Fruit fly (Drosophila melanogaster) whole organism, embryonic: Measurements from ENCODE around the gene ETHR.

Experiments used
- Bteb2 ChIP-seq: fragments of 200-800 bp; sonication (Bioruptor generic); optimal IDR thresholded peaks from 2 replicates; lab custom pipeline; 2016; ENCODE audit warnings: missing biosample characterization, missing genetic modification characterization
- CG10366 ChIP-seq: fragments of 200-800 bp; sonication (Bioruptor generic); IDR thresholded peaks from 2 replicates; pipeline ENCODE4 v1.3.6; 2022; ENCODE audit warnings: missing biosample characterization, missing genetic modification characterization
- CG10565 ChIP-seq: fragments of 200-800 bp; sonication (Bioruptor generic); optimal IDR thresholded peaks from 3 replicates; lab custom pipeline; 2016; ENCODE audit warnings: missing biosample characterization, mild to moderate bottlenecking, missing genetic modification characterization
- CG11696 ChIP-seq: fragments of 200-800 bp; sonication (Bioruptor generic); IDR thresholded peaks from 2 replicates; pipeline ENCODE4 v1.3.6; 2022; ENCODE audit warnings: missing biosample characterization, missing genetic modification characterization
- CG13123 ChIP-seq: fragments of 200-800 bp; sonication (Bioruptor generic); optimal IDR thresholded peaks from 2 replicates; lab custom pipeline; 2016; ENCODE audit warnings: missing biosample characterization, missing genetic modification characterization
- CG15601 ChIP-seq: fragments of 200-800 bp; sonication (Bioruptor generic); optimal IDR thresholded peaks from 3 replicates; lab custom pipeline; 2019; ENCODE audit warnings: missing biosample characterization, mild to moderate bottlenecking, missing genetic modification characterization, moderate library complexity
- CG17328 ChIP-seq: fragments of 200-800 bp; sonication (Bioruptor generic); IDR thresholded peaks from 2 replicates; pipeline ENCODE4 v1.3.6; 2022; ENCODE audit warnings: missing biosample characterization, missing genetic modification characterization
- CG4282 ChIP-seq: fragments of 200-800 bp; sonication (Bioruptor generic); optimal IDR thresholded peaks from 2 replicates; lab custom pipeline; 2016; ENCODE audit warnings: missing biosample characterization, missing genetic modification characterization
- CG4730 ChIP-seq: fragments of 200-800 bp; sonication (Bioruptor generic); IDR thresholded peaks from 2 replicates; pipeline ENCODE4 v1.3.6; 2022; ENCODE audit warnings: missing biosample characterization, missing genetic modification characterization
- CG6854 ChIP-seq: fragments of 200-800 bp; sonication (Bioruptor generic); optimal IDR thresholded peaks from 3 replicates; lab custom pipeline; 2017; ENCODE audit warnings: missing biosample characterization, mild to moderate bottlenecking, missing genetic modification characterization
- CG7357 ChIP-seq: fragments of 200-800 bp; sonication (Bioruptor generic); IDR thresholded peaks from 3 replicates; pipeline ENCODE4 v1.3.6; 2022; ENCODE audit warnings: missing biosample characterization, missing genetic modification characterization
- CG7372 ChIP-seq: fragments of 200-800 bp; sonication (Bioruptor generic); IDR thresholded peaks from 2 replicates; pipeline ENCODE4 v1.3.6; 2022; ENCODE audit warnings: missing biosample characterization, missing genetic modification characterization
- CG9609 ChIP-seq: fragments of 200-800 bp; sonication (Bioruptor generic); optimal IDR thresholded peaks from 3 replicates; lab custom pipeline; 2016; ENCODE audit warnings: missing biosample characterization, missing genetic modification characterization
- CG9932 ChIP-seq: fragments of 200-800 bp; sonication (Bioruptor generic); IDR thresholded peaks from 2 replicates; pipeline ENCODE4 v1.3.6; 2022; ENCODE audit warnings: missing biosample characterization, missing genetic modification characterization
- D19B ChIP-seq: fragments of 200-800 bp; sonication (Bioruptor generic); optimal IDR thresholded peaks from 2 replicates; lab custom pipeline; 2017; ENCODE audit warnings: missing biosample characterization, mild to moderate bottlenecking, missing genetic modification characterization
- Eip74EF ChIP-seq, 2 experiments: fragments of 200-800 bp in 1 of 2; fragments of >200 bp in 1 of 2; sonication (Bioruptor generic) in 1 of 2; optimal IDR thresholded peaks; 2 replicates each; lab custom pipeline; 2017 to 2019; ENCODE audit warnings: missing biosample characterization in 2 of 2, missing genetic modification characterization in 2 of 2, mild to moderate bottlenecking in 1 of 2, moderate library complexity in 1 of 2
- Ets97D ChIP-seq: fragments of 200-800 bp; sonication (Bioruptor generic); optimal IDR thresholded peaks from 3 replicates; lab custom pipeline; 2016; ENCODE audit warnings: missing biosample characterization, missing genetic modification characterization
- HLH3B ChIP-seq: fragments of 200-800 bp; sonication (Bioruptor generic); IDR thresholded peaks from 2 replicates; pipeline ENCODE4 v1.3.6; 2022; ENCODE audit warnings: missing biosample characterization, missing genetic modification characterization
- Hmr ChIP-seq: fragments of 200-800 bp; sonication (Bioruptor generic); optimal IDR thresholded peaks from 3 replicates; lab custom pipeline; 2017; ENCODE audit warnings: mild to moderate bottlenecking, missing biosample characterization, missing genetic modification reagents, missing genetic modification characterization
- Hr51 ChIP-seq, 2 experiments: fragments of 200-800 bp; sonication (Bioruptor generic); optimal IDR thresholded peaks; 2 replicates in 1 of 2; 3 replicates in 1 of 2; lab custom pipeline; 2016 to 2018; ENCODE audit warnings: missing biosample characterization in 2 of 2, missing genetic modification characterization in 2 of 2, mild to moderate bottlenecking in 1 of 2, moderate library complexity in 1 of 2
- Lpt ChIP-seq: fragments of >200 bp; optimal IDR thresholded peaks from 2 replicates; lab custom pipeline; 2018; ENCODE audit warnings: missing biosample characterization, missing genetic modification characterization
- MESR4 ChIP-seq: fragments of 200-800 bp; sonication (Bioruptor generic); optimal IDR thresholded peaks from 2 replicates; lab custom pipeline; 2018; ENCODE audit warnings: missing biosample characterization, mild to moderate bottlenecking, missing genetic modification characterization, moderate library complexity
- NC2β ChIP-seq: fragments of 200-800 bp; sonication (Bioruptor generic); optimal IDR thresholded peaks from 2 replicates; lab custom pipeline; 2016; ENCODE audit warnings: missing biosample characterization, missing genetic modification characterization
- NK7.1 ChIP-seq: fragments of 200-800 bp; sonication (Bioruptor generic); optimal IDR thresholded peaks from 3 replicates; lab custom pipeline; 2016; ENCODE audit warnings: missing biosample characterization, missing genetic modification characterization
- Vsx1 ChIP-seq: fragments of 200-800 bp; sonication (Bioruptor generic); optimal IDR thresholded peaks from 2 replicates; lab custom pipeline; 2017; ENCODE audit warnings: missing biosample characterization, mild to moderate bottlenecking, missing genetic modification characterization, missing genetic modification reagents
- ap ChIP-seq: fragments of 200-800 bp; sonication (Bioruptor generic); IDR thresholded peaks from 2 replicates; pipeline ENCODE4 v1.3.6; 2022; ENCODE audit warnings: missing biosample characterization, missing genetic modification characterization
- br ChIP-seq: fragments of >200 bp; optimal IDR thresholded peaks from 2 replicates; lab custom pipeline; 2017
- caup ChIP-seq: fragments of 200-800 bp; sonication (Bioruptor generic); optimal IDR thresholded peaks from 3 replicates; lab custom pipeline; 2017; ENCODE audit warnings: missing biosample characterization, mild to moderate bottlenecking, missing genetic modification characterization, moderate library complexity; ENCODE audit not compliant: severe bottlenecking
- cg ChIP-seq: fragments of 200-800 bp; sonication (Bioruptor generic); optimal IDR thresholded peaks from 3 replicates; lab custom pipeline; 2019; ENCODE audit warnings: missing biosample characterization, mild to moderate bottlenecking, missing genetic modification characterization, moderate library complexity
- crol ChIP-seq: fragments of 200-800 bp; sonication (Bioruptor generic); IDR thresholded peaks from 2 replicates; pipeline ENCODE4 v1.3.6; 2022; ENCODE audit warnings: missing biosample characterization, missing genetic modification characterization
- danr ChIP-seq: fragments of 200-800 bp; sonication (Bioruptor generic); IDR thresholded peaks from 2 replicates; pipeline ENCODE4 v1.3.6; 2022; ENCODE audit warnings: missing biosample characterization, missing genetic modification characterization
- disco-r ChIP-seq: fragments of 200-800 bp; sonication (Bioruptor generic); optimal IDR thresholded peaks from 2 replicates; lab custom pipeline; 2016; ENCODE audit warnings: missing biosample characterization, missing genetic modification characterization
- grau ChIP-seq: fragments of 200-800 bp; optimal IDR thresholded peaks from 3 replicates; lab custom pipeline; 2019; ENCODE audit warnings: missing biosample characterization, mild to moderate bottlenecking, missing genetic modification characterization, moderate library complexity
- jumu ChIP-seq: fragments of 200-800 bp; sonication (Bioruptor generic); optimal IDR thresholded peaks from 3 replicates; lab custom pipeline; 2016; ENCODE audit warnings: missing biosample characterization, missing genetic modification characterization
- lab ChIP-seq: fragments of 200-800 bp; sonication (Bioruptor generic); optimal IDR thresholded peaks from 3 replicates; lab custom pipeline; 2017; ENCODE audit warnings: missing biosample characterization, missing genetic modification characterization, mild to moderate bottlenecking, moderate library complexity, missing genetic modification reagents
- lilli ChIP-seq: fragments of 200-800 bp; sonication (Bioruptor generic); optimal IDR thresholded peaks from 3 replicates; lab custom pipeline; 2016; ENCODE audit warnings: missing biosample characterization, missing genetic modification characterization
- lmd ChIP-seq: fragments of 200-800 bp; sonication (Bioruptor generic); IDR thresholded peaks from 2 replicates; pipeline ENCODE4 v1.3.6; 2022; ENCODE audit warnings: missing biosample characterization, missing genetic modification characterization
- maf-S ChIP-seq: fragments of 200-800 bp; sonication (Bioruptor generic); optimal IDR thresholded peaks from 2 replicates; lab custom pipeline; 2016; ENCODE audit warnings: missing biosample characterization, missing genetic modification characterization
- nau ChIP-seq: fragments of 200-800 bp; sonication (Bioruptor generic); optimal IDR thresholded peaks from 3 replicates; lab custom pipeline; 2017; ENCODE audit warnings: missing biosample characterization, mild to moderate bottlenecking, missing genetic modification characterization, missing genetic modification reagents
- pfk ChIP-seq: fragments of 200-800 bp; sonication (Bioruptor generic); optimal IDR thresholded peaks from 2 replicates; lab custom pipeline; 2018; ENCODE audit warnings: missing biosample characterization, mild to moderate bottlenecking, missing genetic modification characterization, moderate library complexity
- ranshi ChIP-seq: fragments of 200-800 bp; sonication (Bioruptor generic); IDR thresholded peaks from 2 replicates; pipeline ENCODE4 v1.3.6; 2022; ENCODE audit warnings: missing biosample characterization, missing genetic modification characterization
- sc ChIP-seq, 3 experiments: fragments of >200 bp in 2 of 3; fragments of 200-800 bp in 1 of 3; sonication (Bioruptor generic) in 1 of 3; optimal IDR thresholded peaks; 2 replicates in 2 of 3; 3 replicates in 1 of 3; lab custom pipeline; 2017; ENCODE audit warnings: mild to moderate bottlenecking in 1 of 3, missing biosample characterization in 1 of 3, missing genetic modification characterization in 1 of 3, missing genetic modification reagents in 1 of 3
- scrt ChIP-seq: fragments of 200-800 bp; sonication (Bioruptor generic); optimal IDR thresholded peaks from 2 replicates; lab custom pipeline; 2018; ENCODE audit warnings: missing biosample characterization, mild to moderate bottlenecking, missing genetic modification characterization, moderate library complexity
- sens ChIP-seq: fragments of 200-800 bp; sonication (Bioruptor generic); peaks from one replicate; lab custom pipeline; 2016; ENCODE audit warnings: missing biosample characterization, missing genetic modification characterization
- tgo ChIP-seq: fragments of 200-800 bp; sonication (Bioruptor generic); IDR thresholded peaks from 3 replicates; pipeline ENCODE4 v1.3.6; 2022; ENCODE audit warnings: missing biosample characterization, missing genetic modification characterization
- tll ChIP-seq, 2 experiments: fragments of 200-800 bp in 1 of 2; fragments of >200 bp in 1 of 2; sonication (Bioruptor generic) in 1 of 2; optimal IDR thresholded peaks; 2 replicates each; lab custom pipeline; 2017 to 2019; ENCODE audit warnings: missing biosample characterization in 2 of 2, missing genetic modification characterization in 2 of 2, mild to moderate bottlenecking in 1 of 2, moderate library complexity in 1 of 2
- twi ChIP-seq: fragments of 200-800 bp; optimal IDR thresholded peaks from 2 replicates; lab custom pipeline; 2019; ENCODE audit warnings: missing biosample characterization, mild to moderate bottlenecking, missing genetic modification characterization, moderate library complexity
- vnd ChIP-seq: fragments of 200-800 bp; sonication (Bioruptor generic); IDR thresholded peaks from 3 replicates; pipeline ENCODE4 v1.3.6; 2022; ENCODE audit warnings: missing biosample characterization, missing genetic modification characterization; ENCODE audit not compliant: partially characterized antibody
- wdn ChIP-seq: fragments of 200-800 bp; sonication (Bioruptor generic); IDR thresholded peaks from 2 replicates; pipeline ENCODE4 v1.3.6; 2022; ENCODE audit warnings: missing biosample characterization, missing genetic modification characterization
- zen ChIP-seq: fragments of 200-800 bp; sonication (Bioruptor generic); optimal IDR thresholded peaks from 3 replicates; lab custom pipeline; 2018; ENCODE audit warnings: missing biosample characterization, mild to moderate bottlenecking, missing genetic modification characterization, moderate library complexity

Gene ETHR

dm6 chr3R:21223453-21224057 lies 23.3 kb upstream of the ETHR start, which contains the start of the genes CG3337 and Nelf-A (continued):
- TF ChIP-seq wdn (GFP tag; lab: Robert Waterston, UW) (no peak), grau (tag; lab: Kevin White, UChicago) (peak; percentile 65), HLH3B (GFP tag; lab: Robert Waterston, UW) (peak; percentile 37), CG9609 (GFP tag; lab: Kevin White, UChicago) (peak; percentile 80), twi (tag; lab: Kevin White, UChicago) (peak; percentile 36), CG4730 (GFP tag; lab: Robert Waterston, UW) (no peak), CG4282 (GFP tag; lab: Kevin White, UChicago) (peak; percentile 82), CG7357 (GFP tag; lab: Robert Waterston, UW) (no peak), CG10366 (GFP tag; lab: Robert Waterston, UW) (peak; percentile 55), CG11696 (no peak), nau (no peak), CG13123 (GFP tag; lab: Kevin White, UChicago) (peak; percentile 43), Eip74EF (GFP tag; optimal IDR thresholded peaks at IDR 0.05; lab: Kevin White, UChicago) (no peak), zen (tag; lab: Kevin White, UChicago) (peak; percentile 45), crol (GFP tag; lab: Robert Waterston, UW) (no peak), maf-S (GFP tag; lab: Kevin White, UChicago) (peak; percentile 55), br (lab: Kevin White, UChicago) (no peak), caup (GFP tag; lab: Kevin White, UChicago) (peak; percentile 81), vnd (GFP tag; lab: Robert Waterston, UW) (peak; percentile 69), scrt (no peak), CG17328 (GFP tag; lab: Robert Waterston, UW) (no peak), D19B (GFP tag; lab: Kevin White, UChicago) (no peak), NC2β (peak; percentile 73), Lpt (GFP tag; lab: Kevin White, UChicago) (no peak), sc (optimal IDR thresholded peaks at IDR 0.05; lab: Kevin White, UChicago) (no peak), sc (GFP tag; optimal IDR thresholded peaks at IDR 0.05; lab: Kevin White, UChicago) (no peak), ap (GFP tag; lab: Robert Waterston, UW) (no peak), Hr51 (GFP tag; optimal IDR thresholded peaks at IDR 0.05; lab: Kevin White, UChicago) (peak in 1 of 2 experiments; percentile 81), CG10565 (GFP tag; lab: Kevin White, UChicago) (no peak), CG15601 (no peak), CG6854 (GFP tag; lab: Kevin White, UChicago) (no peak), Ets97D (GFP tag; lab: Kevin White, UChicago) (peak; percentile 91), NK7.1 (GFP tag; lab: Kevin White, UChicago) (peak; percentile 51), lab (GFP tag; lab: Kevin White, UChicago) (no peak), CG7372 (GFP tag; lab: Robert Waterston, UW) (0 out of 2 replicates have a peak, but pooled peaks have one; percentile 48), tll (GFP tag; optimal IDR thresholded peaks at IDR 0.05; lab: Kevin White, UChicago) (no peak), cg (GFP tag; lab: Kevin White, UChicago) (peak; percentile 63), Hmr (GFP tag; lab: Kevin White, UChicago) (no peak), sens (GFP tag; lab: Kevin White, UChicago) (peak; percentile 94)

DNA sequence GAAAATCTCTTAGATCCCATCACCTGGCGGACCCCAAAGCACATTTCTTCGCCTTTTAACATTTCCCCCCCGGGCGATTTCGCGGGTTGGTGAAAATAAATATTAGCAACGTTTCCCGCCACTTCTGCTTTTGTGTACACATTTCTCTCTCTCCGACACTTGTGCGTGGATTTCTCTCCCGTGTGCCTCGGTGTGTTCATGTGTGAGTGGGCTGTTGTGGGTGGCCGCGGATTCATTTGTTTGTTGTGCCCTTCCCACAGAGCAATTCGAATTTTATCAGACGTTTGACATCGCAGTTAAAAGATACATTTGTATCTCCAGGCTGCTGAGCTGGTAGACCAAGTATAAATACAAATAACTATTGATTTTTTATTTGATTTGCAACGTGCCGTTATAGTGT lies 22.6 kb upstream of the ETHR start:
- 0 out of 2 replicates have a peak, but pooled peaks have one; percentile 15 for TF ChIP-seq ranshi
- TF ChIP-seq CG9932 (GFP tag; lab: Robert Waterston, UW), result peak; percentile 38; the same call in 1 of the 2 replicates
- no peak for TF ChIP-seq Vsx1 (GFP tag; lab: Kevin White, UChicago)
- TF ChIP-seq Bteb2 (GFP tag; lab: Kevin White, UChicago), result no peak
- 0 out of 2 replicates have a peak, but pooled peaks have one; percentile 41 for TF ChIP-seq crol (GFP tag; lab: Robert Waterston, UW)
- no peak for TF ChIP-seq disco-r (GFP tag; lab: Kevin White, UChicago)
- TF ChIP-seq danr (GFP tag; lab: Robert Waterston, UW), result no peak
- TF ChIP-seq pfk (GFP tag; lab: Kevin White, UChicago), result no peak
- TF ChIP-seq lilli (GFP tag; lab: Kevin White, UChicago), result no peak
- TF ChIP-seq MESR4, result no peak
- no peak for TF ChIP-seq jumu (GFP tag; lab: Kevin White, UChicago)
- peak; percentile 24; the same call in 1 of the 3 replicates for TF ChIP-seq tgo
- peak; percentile 28; the same call in 1 of the 2 replicates for TF ChIP-seq lmd (GFP tag; lab: Robert Waterston, UW)
